Fruit fly (Drosophila melanogaster) whole organism, adult: ENCODE data around the gene CG9986.

Source experiments
- CG11617 ChIP-seq: fragments of 200-800 bp; sonication (Bioruptor generic); optimal IDR thresholded peaks from 2 replicates; lab custom pipeline; 2017; ENCODE audit warnings: mild to moderate bottlenecking, missing biosample characterization, missing genetic modification reagents, missing genetic modification characterization
- CG12768 ChIP-seq: fragments of 200-800 bp; sonication (Bioruptor generic); optimal IDR thresholded peaks from 2 replicates; lab custom pipeline; 2017; ENCODE audit warnings: missing biosample characterization, missing genetic modification characterization, mild to moderate bottlenecking, moderate library complexity, missing genetic modification reagents
- CG14711 ChIP-seq: fragments of 200-800 bp; sonication (Bioruptor generic); optimal IDR thresholded peaks from 2 replicates; lab custom pipeline; 2018; ENCODE audit warnings: missing biosample characterization, mild to moderate bottlenecking, missing genetic modification characterization, moderate library complexity
- CG1620 ChIP-seq: fragments of 200-800 bp; sonication (Bioruptor generic); optimal IDR thresholded peaks from 2 replicates; lab custom pipeline; 2016; ENCODE audit warnings: missing biosample characterization, missing genetic modification characterization
- CG33017 ChIP-seq: fragments of 200-800 bp; sonication (Bioruptor generic); optimal IDR thresholded peaks from 2 replicates; lab custom pipeline; 2018; ENCODE audit warnings: missing biosample characterization, mild to moderate bottlenecking, missing genetic modification characterization, moderate library complexity
- CG5204 ChIP-seq: fragments of 200-800 bp; sonication (Bioruptor generic); optimal IDR thresholded peaks from 2 replicates; lab custom pipeline; 2016; ENCODE audit warnings: missing biosample characterization, missing genetic modification characterization
- CG7045 ChIP-seq: fragments of 200-800 bp; sonication (Bioruptor generic); optimal IDR thresholded peaks from 2 replicates; lab custom pipeline; 2017; ENCODE audit warnings: missing biosample characterization, mild to moderate bottlenecking, missing genetic modification characterization
- CG7101 ChIP-seq: fragments of 200-800 bp; sonication (Bioruptor generic); optimal IDR thresholded peaks from 2 replicates; lab custom pipeline; 2018; ENCODE audit warnings: missing biosample characterization, mild to moderate bottlenecking, missing genetic modification characterization, moderate library complexity
- Clk ChIP-seq: fragments of 200-800 bp; sonication (Bioruptor generic); optimal IDR thresholded peaks from 2 replicates; lab custom pipeline; 2017; ENCODE audit warnings: missing biosample characterization, missing genetic modification characterization
- Crg-1 ChIP-seq: fragments of 200-800 bp; sonication (Bioruptor generic); optimal IDR thresholded peaks from 2 replicates; lab custom pipeline; 2016; ENCODE audit warnings: missing biosample characterization, missing genetic modification characterization
- Hr96 ChIP-seq: fragments of 200-800 bp; sonication (Bioruptor generic); optimal IDR thresholded peaks from 2 replicates; lab custom pipeline; 2016; ENCODE audit warnings: missing biosample characterization, missing genetic modification characterization
- Mnt ChIP-seq: fragments of 200-800 bp; sonication (Bioruptor generic); optimal IDR thresholded peaks from 2 replicates; lab custom pipeline; 2016; ENCODE audit warnings: missing biosample characterization, mild to moderate bottlenecking, missing genetic modification characterization
- bab1 ChIP-seq: fragments of 200-800 bp; sonication (Bioruptor generic); optimal IDR thresholded peaks from 3 replicates; lab custom pipeline; 2019; ENCODE audit warnings: missing biosample characterization, mild to moderate bottlenecking, missing genetic modification characterization, moderate library complexity
- cic ChIP-seq: fragments of 200-800 bp; sonication (Bioruptor generic); optimal IDR thresholded peaks from 2 replicates; lab custom pipeline; 2017; ENCODE audit warnings: missing biosample characterization, mild to moderate bottlenecking, missing genetic modification characterization, moderate library complexity
- cnc ChIP-seq, 2 experiments: fragments of >200 bp; optimal IDR thresholded peaks; 2 replicates each; lab custom pipeline; 2017
- kay ChIP-seq: fragments of 200-800 bp; sonication (Bioruptor generic); peaks from one replicate; lab custom pipeline; 2016; ENCODE audit warnings: missing biosample characterization, missing genetic modification characterization, borderline replicate concordance
- ovo ChIP-seq: fragments of 200-800 bp; sonication (Bioruptor generic); optimal IDR thresholded peaks from 2 replicates; lab custom pipeline; 2016; ENCODE audit warnings: missing biosample characterization, missing genetic modification characterization
- pad ChIP-seq: fragments of 200-800 bp; sonication (Bioruptor generic); optimal IDR thresholded peaks from 3 replicates; lab custom pipeline; 2017; ENCODE audit warnings: missing biosample characterization, missing genetic modification characterization, mild to moderate bottlenecking, moderate library complexity, missing genetic modification reagents
- tj ChIP-seq: fragments of 200-800 bp; sonication (Bioruptor generic); optimal IDR thresholded peaks from 3 replicates; lab custom pipeline; 2017; ENCODE audit warnings: missing biosample characterization, mild to moderate bottlenecking, missing genetic modification characterization, moderate library complexity
- toe ChIP-seq: fragments of 200-800 bp; sonication (Bioruptor generic); optimal IDR thresholded peaks from 2 replicates; lab custom pipeline; 2016; ENCODE audit warnings: missing biosample characterization, missing genetic modification characterization

The CG9986 gene

dm6 chr3R:28605835-28606234 is at the start of gene CG9986:
TSS of gene CG9986 (plus strand) at chr3R:28606079.
- TF ChIP-seq bab1 (GFP tag; lab: Kevin White, UChicago) (peak; percentile 24), CG33017 (no peak)

- TF ChIP-seq cnc (optimal IDR thresholded peaks at IDR 0.05; lab: Kevin White, UChicago) (no peak), ovo (GFP tag; lab: Kevin White, UChicago) (no peak), Crg-1 (GFP tag; lab: Kevin White, UChicago) (peak; percentile 39), CG33017 (no peak), CG7045 (GFP tag; lab: Kevin White, UChicago) (peak; percentile 15), kay (peak; percentile 34), CG7101 (tag; lab: Kevin White, UChicago) (peak; percentile 6), toe (GFP tag; lab: Kevin White, UChicago) (no peak), CG5204 (no peak)
Measured at dm6 chr3R:28556385-28556784, 49.5 kb upstream of the CG9986 start.

DNA sequence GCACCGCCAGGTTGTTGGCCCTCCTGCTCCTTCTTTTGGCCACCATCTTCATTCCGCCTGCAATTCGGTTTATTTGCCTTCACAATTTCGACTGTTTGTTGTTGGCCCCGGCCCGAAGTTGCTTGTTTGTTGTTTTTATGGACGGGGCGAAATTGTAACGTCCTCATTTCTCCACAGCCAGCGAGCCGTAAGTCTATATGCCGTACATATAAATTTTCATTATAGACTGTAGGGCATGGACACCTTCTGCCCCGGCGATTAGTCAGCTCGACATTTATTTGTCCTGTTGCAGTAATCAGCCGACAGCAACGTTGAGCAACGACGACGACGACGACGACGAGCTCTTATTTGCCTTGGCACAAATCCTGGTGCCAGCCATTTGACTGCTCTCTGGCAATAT is 47.1 kb upstream of the CG9986 start:
- TF ChIP-seq tj, result no peak
- TF ChIP-seq ovo (GFP tag; lab: Kevin White, UChicago), result no peak
- TF ChIP-seq CG14711 (tag; lab: Kevin White, UChicago), result no peak
- no peak for TF ChIP-seq Crg-1 (GFP tag; lab: Kevin White, UChicago)
- TF ChIP-seq kay, result no peak
- TF ChIP-seq Mnt (GFP tag; lab: Kevin White, UChicago), result no peak
- TF ChIP-seq Hr96 (GFP tag; lab: Kevin White, UChicago), result no peak
- TF ChIP-seq CG33017, result no peak
- no peak for TF ChIP-seq pad (GFP tag; lab: Kevin White, UChicago)
- TF ChIP-seq CG7101 (tag; lab: Kevin White, UChicago), result no peak
- no peak for TF ChIP-seq Clk (GFP tag; lab: Kevin White, UChicago)
- TF ChIP-seq CG12768 (GFP tag; lab: Kevin White, UChicago), result no peak
- no peak for TF ChIP-seq CG11617 (GFP tag; lab: Kevin White, UChicago)
- no peak for TF ChIP-seq toe (GFP tag; lab: Kevin White, UChicago)
- no peak for TF ChIP-seq CG5204
- no peak for TF ChIP-seq bab1 (GFP tag; lab: Kevin White, UChicago)

DNA sequence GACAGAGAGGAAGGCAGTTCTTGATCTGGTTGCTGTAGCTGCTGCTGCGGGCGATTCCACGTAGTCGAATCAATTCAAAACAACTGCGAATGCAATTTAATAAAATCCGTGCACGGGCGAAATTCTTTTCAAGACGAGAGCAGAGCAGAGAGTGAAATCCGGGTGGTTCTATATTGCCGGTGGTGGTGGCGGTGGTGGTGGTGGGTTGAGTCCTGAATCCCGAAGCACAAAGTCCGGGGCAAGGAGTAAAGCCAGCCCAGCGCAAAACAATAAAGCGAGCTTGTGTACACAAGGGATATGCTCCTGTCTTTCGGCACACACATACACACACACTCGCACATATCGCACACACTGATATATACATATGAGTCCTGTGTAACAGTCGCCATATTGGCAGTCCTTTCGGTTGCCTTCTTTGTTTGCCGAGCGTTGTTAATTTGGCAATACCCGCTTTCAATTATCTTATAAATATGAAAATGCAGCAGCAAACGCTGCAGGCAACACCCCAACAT is 44.5 kb upstream of the CG9986 start:
- TF ChIP-seq CG12768 (GFP tag; lab: Kevin White, UChicago) (no peak), cic (GFP tag; lab: Kevin White, UChicago) (no peak), bab1 (GFP tag; lab: Kevin White, UChicago) (no peak), CG7045 (GFP tag; lab: Kevin White, UChicago) (no peak), Clk (GFP tag; lab: Kevin White, UChicago) (no peak), cnc (optimal IDR thresholded peaks at IDR 0.05; lab: Kevin White, UChicago) (no peak), Mnt (GFP tag; lab: Kevin White, UChicago) (no peak), toe (GFP tag; lab: Kevin White, UChicago) (no peak), tj (no peak), kay (no peak), pad (GFP tag; lab: Kevin White, UChicago) (no peak), CG5204 (no peak), Crg-1 (GFP tag; lab: Kevin White, UChicago) (no peak), Hr96 (GFP tag; lab: Kevin White, UChicago) (no peak), ovo (GFP tag; lab: Kevin White, UChicago) (no peak), CG1620 (no peak), CG7101 (tag; lab: Kevin White, UChicago) (no peak), CG11617 (GFP tag; lab: Kevin White, UChicago) (no peak)

dm6 chr3R:28562654-28563198 is 43.2 kb upstream of the CG9986 start:
- TF ChIP-seq pad (GFP tag; lab: Kevin White, UChicago) (no peak), bab1 (GFP tag; lab: Kevin White, UChicago) (no peak), cnc (optimal IDR thresholded peaks at IDR 0.05; lab: Kevin White, UChicago) (no peak), tj (no peak), CG12768 (GFP tag; lab: Kevin White, UChicago) (no peak), toe (GFP tag; lab: Kevin White, UChicago) (no peak), kay (no peak), CG33017 (no peak), CG7045 (GFP tag; lab: Kevin White, UChicago) (no peak), CG1620 (no peak), Crg-1 (GFP tag; lab: Kevin White, UChicago) (no peak), Mnt (GFP tag; lab: Kevin White, UChicago) (no peak), ovo (GFP tag; lab: Kevin White, UChicago) (no peak), CG5204 (no peak), Hr96 (GFP tag; lab: Kevin White, UChicago) (no peak), CG14711 (tag; lab: Kevin White, UChicago) (no peak), CG11617 (GFP tag; lab: Kevin White, UChicago) (no peak), CG7101 (tag; lab: Kevin White, UChicago) (no peak), cic (GFP tag; lab: Kevin White, UChicago) (no peak)

- TF ChIP-seq CG5204 (no peak), toe (GFP tag; lab: Kevin White, UChicago) (no peak), CG14711 (tag; lab: Kevin White, UChicago) (no peak), Clk (GFP tag; lab: Kevin White, UChicago) (no peak), bab1 (GFP tag; lab: Kevin White, UChicago) (no peak), CG7101 (tag; lab: Kevin White, UChicago) (no peak), CG11617 (GFP tag; lab: Kevin White, UChicago) (no peak), CG1620 (no peak), CG7045 (GFP tag; lab: Kevin White, UChicago) (no peak), Hr96 (GFP tag; lab: Kevin White, UChicago) (no peak), Mnt (GFP tag; lab: Kevin White, UChicago) (no peak), cnc (optimal IDR thresholded peaks at IDR 0.05; lab: Kevin White, UChicago) (no peak), ovo (GFP tag; lab: Kevin White, UChicago) (no peak), tj (no peak), kay (no peak), CG12768 (GFP tag; lab: Kevin White, UChicago) (no peak), Crg-1 (GFP tag; lab: Kevin White, UChicago) (no peak), cic (GFP tag; lab: Kevin White, UChicago) (no peak)
Measured at dm6 chr3R:28563531-28563930, 42.3 kb upstream of the CG9986 start.
